Worm (Caenorhabditis elegans): ENCODE results near the gene Y43F4A.4.

- TF ChIP-seq unc-62 (GFP tag; optimal IDR thresholded peaks at IDR 0.05): no peak
- no peak for TF ChIP-seq ceh-39 (tag; optimal IDR thresholded peaks at IDR 0.05)
- TF ChIP-seq ces-1 (GFP tag; optimal IDR thresholded peaks at IDR 0.05): no peak
- no peak for TF ChIP-seq nhr-28 (tag; optimal IDR thresholded peaks at IDR 0.05)
- TF ChIP-seq blmp-1 (tag; optimal IDR thresholded peaks at IDR 0.05): no peak
- TF ChIP-seq pha-4 (tag; optimal IDR thresholded peaks at IDR 0.05): no peak
- TF ChIP-seq lsy-2 (tag; optimal IDR thresholded peaks at IDR 0.05): no peak
- no peak for TF ChIP-seq nhr-237 (tag; optimal IDR thresholded peaks at IDR 0.05)
- no peak for TF ChIP-seq lin-13 (tag; optimal IDR thresholded peaks at IDR 0.05)
- TF ChIP-seq ham-2 (GFP tag; optimal IDR thresholded peaks at IDR 0.05): no peak
Observed at ce11 chrIII:13204682-13205081, 40.7 kb upstream of the Y43F4A.4 start, which contains the start of gene Y39E4B.11.

All from whole organism, mixed stage, embryonic.